Fruit fly (Drosophila melanogaster) whole organism, larva: ENCODE results near the gene FucTD.
"Not testable (repeated sequence)": the region's sequence is repeated elsewhere in the genome, so short reads cannot be mapped to it uniquely, and the experiment has no call there.

Experiments
- noc ChIP-seq: fragments of 200-800 bp; sonication (Bioruptor generic); optimal IDR thresholded peaks from 3 replicates; lab custom pipeline; 2019; ENCODE audit warnings: missing biosample characterization, mild to moderate bottlenecking, missing genetic modification characterization, moderate library complexity

The FucTD gene

dm6 chr3L:1390410-1390809, 25.6 kb upstream of the FucTD start:
- no peak for TF ChIP-seq noc (tag; lab: Kevin White, UChicago)

dm6 chr3L:1391993-1392952, 23.8 kb upstream of the FucTD start:
- TF ChIP-seq noc (tag; lab: Kevin White, UChicago), result no peak

dm6 chr3L:1394463-1394862, 21.6 kb upstream of the FucTD start:
- TF ChIP-seq noc (tag; lab: Kevin White, UChicago), result no peak

dm6 chr3L:1398286-1398685, 17.7 kb upstream of the FucTD start, which contains the start of gene CG32320:
Gene CG32320 (plus strand): TSS chr3L:1398586.
- TF ChIP-seq noc (tag; lab: Kevin White, UChicago), result not testable (repeated sequence)

dm6 chr3L:1401364-1401978, 14.6 kb upstream of the FucTD start:
- no peak for TF ChIP-seq noc (tag; lab: Kevin White, UChicago)

dm6 chr3L:1402152-1402551, 13.9 kb upstream of the FucTD start:
- no peak for TF ChIP-seq noc (tag; lab: Kevin White, UChicago)

dm6 chr3L:1404549-1404948, 11.5 kb upstream of the FucTD start:
- TF ChIP-seq noc (tag; lab: Kevin White, UChicago), result no peak

- no peak for TF ChIP-seq noc (tag; lab: Kevin White, UChicago)
Observed at dm6 chr3L:1408093-1408492, 7.9 kb upstream of the FucTD start.

- TF ChIP-seq noc (tag; lab: Kevin White, UChicago), result no peak
Observed at dm6 chr3L:1410369-1411107, 5.5 kb upstream of the FucTD start, which contains the start of gene CG9168. Gene CG9168 (plus strand): TSS chr3L:1411057.

dm6 chr3L:1414032-1414431, 2.0 kb upstream of the FucTD start:
- no peak for TF ChIP-seq noc (tag; lab: Kevin White, UChicago)

dm6 chr3L:1417898-1418297, 1.9 kb downstream of the FucTD start:
- TF ChIP-seq noc (tag; lab: Kevin White, UChicago), result no peak

dm6 chr3L:1418821-1419220, 2.8 kb downstream of the FucTD start:
- no peak for TF ChIP-seq noc (tag; lab: Kevin White, UChicago)

dm6 chr3L:1419929-1420328, 3.9 kb downstream of the FucTD start:
- no peak for TF ChIP-seq noc (tag; lab: Kevin White, UChicago)

dm6 chr3L:1420950-1421349, 4.9 kb downstream of the FucTD start:
- TF ChIP-seq noc (tag; lab: Kevin White, UChicago), result no peak

- TF ChIP-seq noc (tag; lab: Kevin White, UChicago), result no peak
Observed at dm6 chr3L:1423371-1423770, 7.3 kb downstream of the FucTD start, which contains the start of gene CG9173. Gene CG9173 (minus strand): TSS chr3L:1423471.

dm6 chr3L:1424488-1424887, 8.5 kb downstream of the FucTD start:
- TF ChIP-seq noc (tag; lab: Kevin White, UChicago), result no peak
